Worm (Caenorhabditis elegans): Measurements from ENCODE around the gene fbxb-53.

fbxb-53 gene

DNA sequence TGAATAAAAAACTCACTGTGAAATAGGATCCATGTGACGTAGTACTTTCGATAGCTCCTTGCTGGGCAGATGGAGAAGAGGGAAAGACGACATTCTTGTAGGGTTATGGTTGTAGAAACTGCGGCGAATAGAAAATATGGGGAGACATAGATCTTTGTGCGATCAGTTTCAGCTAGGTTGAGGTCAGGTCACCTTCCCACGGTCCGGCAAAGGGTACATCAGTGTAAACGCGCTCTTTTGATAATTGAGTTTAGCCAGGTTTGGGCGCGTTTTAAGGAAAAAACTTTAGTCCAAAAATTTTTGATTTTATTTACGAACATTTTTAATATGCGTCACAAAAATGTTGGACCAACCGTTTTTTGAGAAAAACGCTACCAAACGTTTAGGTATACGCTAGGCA is 610 bp upstream of the fbxb-53 start, which contains the start of gene F36H5.17:
TSS of gene F36H5.17 (minus strand) at position 101 of the 400 bp plus-strand sequence.
- TF ChIP-seq lin-13 (GFP tag; optimal IDR thresholded peaks at IDR 0.05): no peak
- TF ChIP-seq F37D6.2 (tag; optimal IDR thresholded peaks at IDR 0.05): no peak
- no peak for TF ChIP-seq daf-16 (GFP tag; optimal IDR thresholded peaks at IDR 0.05)
- no peak for TF ChIP-seq daf-16 (tag; optimal IDR thresholded peaks at IDR 0.05)
- no peak for TF ChIP-seq lir-3 (tag; optimal IDR thresholded peaks at IDR 0.05)
- TF ChIP-seq lin-1 (GFP tag; IDR thresholded peaks at IDR 0.05): no peak
- no peak for TF ChIP-seq arid-1 (GFP tag; conservative IDR thresholded peaks at IDR 0.05)
- no peak for TF ChIP-seq mxl-3 (GFP tag; optimal IDR thresholded peaks at IDR 0.05)
- no peak for TF ChIP-seq ZK546.5 (tag; optimal IDR thresholded peaks at IDR 0.05)
- TF ChIP-seq fos-1 (tag; optimal IDR thresholded peaks at IDR 0.05): no peak
- no peak for TF ChIP-seq dpl-1 (GFP tag; optimal IDR thresholded peaks at IDR 0.05)
- no peak for TF ChIP-seq skn-1 (tag; optimal IDR thresholded peaks at IDR 0.05)
- no peak for TF ChIP-seq nhr-11 (tag; optimal IDR thresholded peaks at IDR 0.05)

DNA sequence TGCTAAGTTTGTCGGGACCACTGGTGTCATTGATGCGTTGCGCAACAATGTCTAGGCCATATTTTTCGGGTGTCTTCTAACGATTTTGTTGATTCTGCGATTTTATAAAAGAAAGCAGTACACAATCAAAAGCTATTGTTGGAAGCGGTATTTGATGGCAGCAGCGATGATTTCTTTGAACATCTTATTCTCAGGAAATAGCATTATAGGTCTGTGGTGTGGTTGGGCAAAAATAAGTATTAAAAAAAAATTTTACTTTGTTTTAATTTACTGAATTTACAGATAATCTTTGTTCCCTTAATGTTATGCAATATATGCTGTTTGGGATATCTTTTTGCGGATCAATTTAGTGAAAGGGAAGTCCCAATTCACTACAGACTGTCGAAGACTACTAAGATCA is 351 bp downstream of the fbxb-53 start, which contains the start of gene F36H5.10:
TSS of gene F36H5.10 (plus strand) at position 301 of the 400 bp plus-strand sequence.
- TF ChIP-seq unc-39 (tag; optimal IDR thresholded peaks at IDR 0.05) (no peak), dmd-8 (GFP tag; IDR thresholded peaks at IDR 0.05) (no peak), aha-1 (tag) (peak; percentile 7), F26F4.8 (GFP tag; conservative IDR thresholded peaks at IDR 0.05) (no peak), lim-7 (GFP tag; IDR thresholded peaks at IDR 0.05) (no peak)

DNA sequence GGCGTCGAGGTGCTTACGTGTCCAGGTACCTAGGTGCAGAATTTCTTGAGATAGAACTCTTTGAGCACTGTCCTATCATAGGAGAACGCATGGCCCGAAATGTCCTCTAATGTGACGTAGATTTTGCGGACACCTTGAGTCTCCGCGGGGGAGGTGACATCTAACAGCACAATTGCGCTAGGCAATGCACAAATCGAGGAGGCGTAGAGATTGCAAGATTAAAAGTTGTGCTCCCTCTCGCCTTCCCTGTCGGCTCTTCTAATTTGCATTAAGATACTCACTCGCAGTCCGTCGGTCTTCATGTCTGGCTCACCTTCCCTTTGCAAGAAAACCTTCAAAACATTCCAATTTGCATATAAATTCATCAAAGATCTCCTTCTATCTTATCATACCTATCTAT is 2.9 kb downstream of the fbxb-53 start, which contains the start of gene F36H5.18:
TSS of gene F36H5.18 (plus strand) at position 301 of the 400 bp plus-strand sequence.
- TF ChIP-seq unc-39 (tag; optimal IDR thresholded peaks at IDR 0.05) (no peak), aly-2 (tag; optimal IDR thresholded peaks at IDR 0.05) (no peak), F37D6.2 (tag; optimal IDR thresholded peaks at IDR 0.05) (no peak), sdz-12 (GFP tag; optimal IDR thresholded peaks at IDR 0.05) (no peak), lin-15B (tag; optimal IDR thresholded peaks at IDR 0.05) (no peak), saeg-2 (GFP tag; IDR thresholded peaks at IDR 0.05) (no peak), nhr-11 (tag; optimal IDR thresholded peaks at IDR 0.05) (no peak), snpc-1.2 (GFP tag; IDR thresholded peaks at IDR 0.05) (no peak), rbr-2 (tag; optimal IDR thresholded peaks at IDR 0.05) (no peak), ces-1 (GFP tag; optimal IDR thresholded peaks at IDR 0.05) (no peak), tra-1 (GFP tag; IDR thresholded peaks at IDR 0.05) (no peak), egl-27 (tag; optimal IDR thresholded peaks at IDR 0.05) (no peak), hmg-1.1 (GFP tag; IDR thresholded peaks at IDR 0.05) (no peak)

DNA sequence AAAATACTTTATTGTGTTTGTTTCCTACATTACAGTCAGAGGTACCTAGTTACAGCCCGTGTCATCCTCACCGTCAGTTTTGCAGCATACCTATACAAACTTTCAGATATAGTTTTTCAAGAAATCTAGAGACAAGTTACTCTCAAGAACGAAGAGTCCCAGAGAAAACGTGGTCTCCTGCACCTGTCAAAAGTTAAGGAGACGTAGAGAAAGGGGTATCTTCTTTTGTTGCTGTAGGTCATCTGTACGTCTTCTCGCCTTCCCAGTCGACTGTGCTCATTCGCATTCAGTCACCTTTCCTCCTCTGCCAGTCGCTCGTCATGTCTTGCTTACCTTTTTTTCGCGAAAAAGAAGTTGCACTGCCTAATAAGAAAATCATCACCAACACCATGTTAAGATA is 4.9 kb downstream of the fbxb-53 start, which contains the start of gene F36H5.4:
TSS of gene F36H5.4 (plus strand) at position 301 of the 400 bp plus-strand sequence.
- TF ChIP-seq dmd-6 (GFP tag; IDR thresholded peaks at IDR 0.05) (no peak), cey-2 (tag; optimal IDR thresholded peaks at IDR 0.05; ENCODE audit: borderline replicate concordance, insufficient read depth) (no peak), dve-1 (tag; optimal IDR thresholded peaks at IDR 0.05; ENCODE audit: insufficient read depth) (no peak), ZK546.5 (tag; optimal IDR thresholded peaks at IDR 0.05) (no peak), T26A8.4 (GFP tag; IDR thresholded peaks at IDR 0.05) (no peak), daf-19 (GFP tag; conservative IDR thresholded peaks at IDR 0.05) (no peak), D1046.2 (GFP tag; IDR thresholded peaks at IDR 0.05) (no peak), sdz-12 (GFP tag; optimal IDR thresholded peaks at IDR 0.05) (no peak), ces-1 (GFP tag; optimal IDR thresholded peaks at IDR 0.05) (no peak), ceh-62 (tag; optimal IDR thresholded peaks at IDR 0.05) (no peak), Y105C5A.15 (GFP tag; IDR thresholded peaks at IDR 0.05) (no peak), Y48G9A.11 (GFP tag; IDR thresholded peaks at IDR 0.05) (no peak), lin-38 (GFP tag; IDR thresholded peaks at IDR 0.05) (no peak), F26F4.8 (GFP tag; conservative IDR thresholded peaks at IDR 0.05) (no peak), nhr-10 (tag; optimal IDR thresholded peaks at IDR 0.05) (no peak), pqm-1 (tag; optimal IDR thresholded peaks at IDR 0.05) (no peak), snpc-1.2 (GFP tag; IDR thresholded peaks at IDR 0.05) (no peak), lin-39 (tag; optimal IDR thresholded peaks at IDR 0.05) (no peak), nhr-48 (tag; optimal IDR thresholded peaks at IDR 0.05) (no peak)
